Worm (Caenorhabditis elegans) whole organism, late embryonic: ENCODE results near the gene bmk-1.

Experiments
- ama-1 ChIP-seq: fragments of 150-350 bp; optimal IDR thresholded peaks from 2 replicates; lab custom pipeline; 2014
- dve-1 ChIP-seq: sonication (generic microtip); optimal IDR thresholded peaks from 2 replicates; lab custom pipeline; 2017; ENCODE audit warnings: antibody characterized with exemption, mild to moderate bottlenecking, missing genetic modification characterization, missing compliant biosample characterization
- elt-2 ChIP-seq: sonication (generic microtip); optimal IDR thresholded peaks from 2 replicates; lab custom pipeline; 2016; ENCODE audit warnings: missing genetic modification reagents, missing genetic modification characterization, missing compliant biosample characterization
- madf-2 ChIP-seq: sonication (generic microtip); optimal IDR thresholded peaks from 2 replicates; lab custom pipeline; 2017; ENCODE audit warnings: missing genetic modification characterization, missing compliant biosample characterization
- mec-3 ChIP-seq: sonication (generic microtip); optimal IDR thresholded peaks from 2 replicates; lab custom pipeline; 2016; ENCODE audit warnings: borderline replicate concordance, missing genetic modification characterization, missing compliant biosample characterization
- pha-4 ChIP-seq: fragments of 150-350 bp; optimal IDR thresholded peaks from 2 replicates; lab custom pipeline; 2018; ENCODE audit warnings: missing biosample characterization, missing genetic modification reagents, missing genetic modification characterization

- no peak for TF ChIP-seq dve-1 (tag; lab: Kevin White, UChicago)
- TF ChIP-seq elt-2 (tag; lab: Kevin White, UChicago), result no peak
- no peak for TF ChIP-seq pha-4 (tag; lab: Kevin White, UChicago)
- TF ChIP-seq madf-2 (tag; lab: Kevin White, UChicago), result no peak
- TF ChIP-seq mec-3, result no peak
- no peak for TF ChIP-seq ama-1 (lab: Kevin White, UChicago)
These were observed 43.8 kb upstream of the bmk-1 start for ce11 chrV:14500554-14500953.
